Fruit fly (Drosophila melanogaster) whole organism, embryonic: ENCODE results near the gene CG46310.

Experiments used
- Atf6 ChIP-seq: fragments of 200-800 bp; sonication (Bioruptor generic); IDR thresholded peaks from 2 replicates; pipeline ENCODE4 v1.3.6; 2022; ENCODE audit warnings: missing biosample characterization, missing genetic modification characterization
- B-H2 ChIP-seq: fragments of 200-800 bp; sonication (Bioruptor generic); optimal IDR thresholded peaks from 2 replicates; lab custom pipeline; 2018; ENCODE audit warnings: missing biosample characterization, mild to moderate bottlenecking, missing genetic modification characterization
- BEAF-32 ChIP-seq: fragments of 200-800 bp; sonication (Bioruptor generic); optimal IDR thresholded peaks from 3 replicates; lab custom pipeline; 2017; ENCODE audit warnings: missing biosample characterization, missing genetic modification characterization, mild to moderate bottlenecking, moderate library complexity, missing genetic modification reagents
- CG10274 ChIP-seq: fragments of 200-800 bp; sonication (Bioruptor generic); optimal IDR thresholded peaks from 3 replicates; lab custom pipeline; 2017; ENCODE audit warnings: missing biosample characterization, mild to moderate bottlenecking, missing genetic modification characterization
- CG10979 ChIP-seq: fragments of 200-800 bp; sonication (Bioruptor generic); optimal IDR thresholded peaks from 2 replicates; lab custom pipeline; 2018; ENCODE audit warnings: missing biosample characterization, mild to moderate bottlenecking, missing genetic modification characterization, moderate library complexity
- CG11696 ChIP-seq: fragments of 200-800 bp; sonication (Bioruptor generic); IDR thresholded peaks from 2 replicates; pipeline ENCODE4 v1.3.6; 2022; ENCODE audit warnings: missing biosample characterization, missing genetic modification characterization
- CG12744 ChIP-seq: fragments of 200-800 bp; sonication (Bioruptor generic); optimal IDR thresholded peaks from 2 replicates; lab custom pipeline; 2016; ENCODE audit warnings: missing biosample characterization, missing genetic modification characterization
- CG13624 ChIP-seq: fragments of 200-800 bp; sonication (Bioruptor generic); optimal IDR thresholded peaks from 2 replicates; lab custom pipeline; 2016; ENCODE audit warnings: missing biosample characterization, missing genetic modification characterization
- CG15696 ChIP-seq: fragments of 200-800 bp; sonication (Bioruptor generic); optimal IDR thresholded peaks from 2 replicates; lab custom pipeline; 2019; ENCODE audit warnings: missing biosample characterization, mild to moderate bottlenecking, missing genetic modification characterization, moderate library complexity
- CG1832 ChIP-seq: fragments of 200-800 bp; sonication (Bioruptor generic); optimal IDR thresholded peaks from 2 replicates; lab custom pipeline; 2017; ENCODE audit warnings: missing biosample characterization, mild to moderate bottlenecking, missing genetic modification characterization, inconsistent platforms
- CG18764 ChIP-seq: fragments of 200-800 bp; sonication (Bioruptor generic); optimal IDR thresholded peaks from 3 replicates; lab custom pipeline; 2016; ENCODE audit warnings: missing biosample characterization, missing genetic modification characterization
- CG30020 ChIP-seq: fragments of 200-800 bp; optimal IDR thresholded peaks from 2 replicates; lab custom pipeline; 2019; ENCODE audit warnings: missing biosample characterization, mild to moderate bottlenecking, missing genetic modification characterization, moderate library complexity
- CG30403 ChIP-seq: fragments of 200-800 bp; sonication (Bioruptor generic); optimal IDR thresholded peaks from 3 replicates; lab custom pipeline; 2016; ENCODE audit warnings: missing biosample characterization, missing genetic modification characterization
- CG3838 ChIP-seq: fragments of 200-800 bp; sonication (Bioruptor generic); optimal IDR thresholded peaks from 3 replicates; lab custom pipeline; 2016; ENCODE audit warnings: missing biosample characterization, missing genetic modification characterization
- CG42726 ChIP-seq: fragments of 200-800 bp; sonication (Bioruptor generic); IDR thresholded peaks from 2 replicates; pipeline ENCODE4 v1.3.6; 2022; ENCODE audit warnings: missing biosample characterization, missing genetic modification characterization; ENCODE audit not compliant: partially characterized antibody
- CG4424 ChIP-seq: fragments of 200-800 bp; sonication (Bioruptor generic); optimal IDR thresholded peaks from 3 replicates; lab custom pipeline; 2016; ENCODE audit warnings: missing biosample characterization, missing genetic modification characterization
- CG7372 ChIP-seq: fragments of 200-800 bp; sonication (Bioruptor generic); IDR thresholded peaks from 2 replicates; pipeline ENCODE4 v1.3.6; 2022; ENCODE audit warnings: missing biosample characterization, missing genetic modification characterization
- Dad ChIP-seq: fragments of 200-800 bp; sonication (Bioruptor generic); optimal IDR thresholded peaks from 3 replicates; lab custom pipeline; 2016; ENCODE audit warnings: missing biosample characterization, missing genetic modification characterization
- Deaf1 ChIP-seq: fragments of 200-800 bp; optimal IDR thresholded peaks from 3 replicates; lab custom pipeline; 2019; ENCODE audit warnings: missing biosample characterization, mild to moderate bottlenecking, missing genetic modification characterization, moderate library complexity
- Ets97D ChIP-seq: fragments of 200-800 bp; sonication (Bioruptor generic); optimal IDR thresholded peaks from 3 replicates; lab custom pipeline; 2016; ENCODE audit warnings: missing biosample characterization, missing genetic modification characterization
- Fer1 ChIP-seq: fragments of 200-800 bp; sonication (Bioruptor generic); optimal IDR thresholded peaks from 2 replicates; lab custom pipeline; 2017; ENCODE audit warnings: missing biosample characterization, mild to moderate bottlenecking, missing genetic modification characterization
- Nf-YB ChIP-seq: fragments of 200-800 bp; sonication (Bioruptor generic); optimal IDR thresholded peaks from 3 replicates; lab custom pipeline; 2019; ENCODE audit warnings: missing biosample characterization, mild to moderate bottlenecking, missing genetic modification characterization, moderate library complexity
- Ptx1 ChIP-seq: fragments of 200-800 bp; sonication (Bioruptor generic); IDR thresholded peaks from 2 replicates; pipeline ENCODE4 v1.3.6; 2022; ENCODE audit warnings: missing biosample characterization, missing genetic modification characterization
- Rx ChIP-seq: fragments of 200-800 bp; sonication (Bioruptor generic); IDR thresholded peaks from 2 replicates; pipeline ENCODE4 v1.3.6; 2022; ENCODE audit warnings: missing biosample characterization, missing genetic modification characterization
- Sry-β ChIP-seq: fragments of 200-800 bp; sonication (Bioruptor generic); optimal IDR thresholded peaks from 2 replicates; lab custom pipeline; 2018; ENCODE audit warnings: missing biosample characterization, mild to moderate bottlenecking, missing genetic modification characterization, moderate library complexity
- Xbp1 ChIP-seq: fragments of 200-800 bp; sonication (Bioruptor generic); optimal IDR thresholded peaks from 3 replicates; lab custom pipeline; 2016; ENCODE audit warnings: missing biosample characterization, mild to moderate bottlenecking, missing genetic modification characterization
- aop ChIP-seq: fragments of 200-800 bp; sonication (Bioruptor generic); IDR thresholded peaks from 2 replicates; pipeline ENCODE4 v1.3.6; 2022; ENCODE audit warnings: missing biosample characterization, missing genetic modification characterization
- az2 ChIP-seq: fragments of 200-800 bp; sonication (Bioruptor generic); optimal IDR thresholded peaks from 3 replicates; lab custom pipeline; 2016; ENCODE audit warnings: missing biosample characterization, missing genetic modification characterization
- esg ChIP-seq: fragments of 200-800 bp; sonication (Bioruptor generic); conservative IDR thresholded peaks from 2 replicates; pipeline ENCODE4 v1.3.6; 2022; ENCODE audit warnings: missing biosample characterization, missing genetic modification characterization
- eve ChIP-seq, 2 experiments: fragments of >200 bp; optimal IDR thresholded peaks; 2 replicates each; lab custom pipeline; 2017; ENCODE audit warnings: missing biosample characterization in 2 of 2, missing genetic modification characterization in 2 of 2
- fru ChIP-seq: fragments of >200 bp; optimal IDR thresholded peaks from 2 replicates; lab custom pipeline; 2017
- lilli ChIP-seq: fragments of 200-800 bp; sonication (Bioruptor generic); optimal IDR thresholded peaks from 3 replicates; lab custom pipeline; 2016; ENCODE audit warnings: missing biosample characterization, missing genetic modification characterization
- lola ChIP-seq, 3 experiments: fragments of >200 bp in 2 of 3; fragments of 200-800 bp in 1 of 3; sonication (Bioruptor generic) in 1 of 3; optimal IDR thresholded peaks; 2 replicates each; lab custom pipeline; 2017 to 2019; ENCODE audit warnings: missing biosample characterization in 3 of 3, missing genetic modification characterization in 3 of 3, mild to moderate bottlenecking in 1 of 3, moderate library complexity in 1 of 3
- mld ChIP-seq: fragments of 200-800 bp; sonication (Bioruptor generic); IDR thresholded peaks from 3 replicates; pipeline ENCODE4 v1.3.6; 2022; ENCODE audit warnings: missing biosample characterization, missing genetic modification characterization; ENCODE audit not compliant: partially characterized antibody
- nmo ChIP-seq: fragments of 200-800 bp; sonication (Bioruptor generic); optimal IDR thresholded peaks from 2 replicates; lab custom pipeline; 2018; ENCODE audit warnings: missing biosample characterization, mild to moderate bottlenecking, missing genetic modification characterization, moderate library complexity
- pfk ChIP-seq: fragments of 200-800 bp; sonication (Bioruptor generic); optimal IDR thresholded peaks from 2 replicates; lab custom pipeline; 2018; ENCODE audit warnings: missing biosample characterization, mild to moderate bottlenecking, missing genetic modification characterization, moderate library complexity
- pho ChIP-seq: fragments of 200-800 bp; sonication (Bioruptor generic); optimal IDR thresholded peaks from 2 replicates; lab custom pipeline; 2016; ENCODE audit warnings: missing biosample characterization, missing genetic modification characterization
- phol ChIP-seq: fragments of 200-800 bp; sonication (Bioruptor generic); optimal IDR thresholded peaks from 3 replicates; lab custom pipeline; 2018; ENCODE audit warnings: missing biosample characterization, mild to moderate bottlenecking, missing genetic modification characterization, moderate library complexity
- repo ChIP-seq: fragments of 200-800 bp; sonication (Bioruptor generic); optimal IDR thresholded peaks from 2 replicates; lab custom pipeline; 2016; ENCODE audit warnings: missing biosample characterization, missing genetic modification characterization
- ro ChIP-seq: fragments of 200-800 bp; sonication (Bioruptor generic); IDR thresholded peaks from 2 replicates; pipeline ENCODE4 v1.3.6; 2022; ENCODE audit warnings: missing biosample characterization, missing genetic modification characterization
- salm ChIP-seq: fragments of 200-800 bp; sonication (Bioruptor generic); optimal IDR thresholded peaks from 2 replicates; lab custom pipeline; 2018; ENCODE audit warnings: missing biosample characterization, mild to moderate bottlenecking, missing genetic modification characterization
- sim ChIP-seq: fragments of 200-800 bp; sonication (Bioruptor generic); IDR thresholded peaks from 2 replicates; pipeline ENCODE4 v1.3.6; 2022; ENCODE audit warnings: missing biosample characterization, missing genetic modification characterization
- sima ChIP-seq: fragments of 200-800 bp; sonication (Bioruptor generic); optimal IDR thresholded peaks from 2 replicates; lab custom pipeline; 2016; ENCODE audit warnings: missing biosample characterization, missing genetic modification characterization
- slp2 ChIP-seq: fragments of 200-800 bp; sonication (Bioruptor generic); optimal IDR thresholded peaks from 2 replicates; lab custom pipeline; 2016; ENCODE audit warnings: missing biosample characterization, missing genetic modification characterization
- stc ChIP-seq: fragments of 200-800 bp; sonication (Bioruptor generic); IDR thresholded peaks from 2 replicates; pipeline ENCODE4 v1.3.6; 2022; ENCODE audit warnings: missing biosample characterization, missing genetic modification characterization

CG46310 gene

DNA sequence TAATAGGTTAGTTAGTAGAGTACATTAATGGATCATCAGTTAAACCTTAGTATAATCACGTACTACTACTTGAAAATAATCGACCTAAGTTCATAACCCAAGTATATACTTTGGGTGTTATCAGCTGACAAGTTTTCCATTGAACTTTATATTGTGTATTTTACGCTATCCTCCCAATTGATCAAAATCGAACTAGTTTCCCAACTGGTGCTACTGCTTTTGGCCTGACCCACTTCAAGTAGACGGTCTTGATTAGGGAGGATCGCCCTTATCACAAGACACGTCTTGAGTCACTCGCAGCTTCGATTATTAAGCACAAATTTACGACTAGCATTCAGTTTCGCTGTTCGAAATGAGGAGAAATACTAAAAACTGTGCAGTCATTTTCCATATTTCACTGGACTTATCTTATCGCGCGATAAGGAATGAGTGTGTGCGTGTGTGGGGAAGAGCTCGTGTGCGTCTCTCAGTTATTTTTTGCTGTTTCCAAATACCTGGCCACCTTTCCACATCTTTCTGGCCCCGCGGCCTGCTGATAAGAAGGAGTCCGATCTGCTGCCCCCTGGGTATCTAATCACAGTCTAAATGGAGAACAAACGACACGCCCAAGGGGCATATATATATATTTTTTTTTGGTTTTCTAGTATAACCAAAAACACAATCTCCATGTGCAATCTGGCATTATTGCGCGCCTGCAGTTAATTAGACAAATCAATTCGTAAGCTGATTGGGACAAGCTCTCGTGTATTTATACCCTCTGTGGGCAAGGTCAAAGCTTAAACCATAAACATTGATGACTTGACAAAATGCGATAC lies 15.7 kb downstream of the CG46310 start (continued):
- no peak for TF ChIP-seq CG3838 (GFP tag; lab: Kevin White, UChicago)
- no peak for TF ChIP-seq sim (GFP tag; lab: Robert Waterston, UW)

DNA sequence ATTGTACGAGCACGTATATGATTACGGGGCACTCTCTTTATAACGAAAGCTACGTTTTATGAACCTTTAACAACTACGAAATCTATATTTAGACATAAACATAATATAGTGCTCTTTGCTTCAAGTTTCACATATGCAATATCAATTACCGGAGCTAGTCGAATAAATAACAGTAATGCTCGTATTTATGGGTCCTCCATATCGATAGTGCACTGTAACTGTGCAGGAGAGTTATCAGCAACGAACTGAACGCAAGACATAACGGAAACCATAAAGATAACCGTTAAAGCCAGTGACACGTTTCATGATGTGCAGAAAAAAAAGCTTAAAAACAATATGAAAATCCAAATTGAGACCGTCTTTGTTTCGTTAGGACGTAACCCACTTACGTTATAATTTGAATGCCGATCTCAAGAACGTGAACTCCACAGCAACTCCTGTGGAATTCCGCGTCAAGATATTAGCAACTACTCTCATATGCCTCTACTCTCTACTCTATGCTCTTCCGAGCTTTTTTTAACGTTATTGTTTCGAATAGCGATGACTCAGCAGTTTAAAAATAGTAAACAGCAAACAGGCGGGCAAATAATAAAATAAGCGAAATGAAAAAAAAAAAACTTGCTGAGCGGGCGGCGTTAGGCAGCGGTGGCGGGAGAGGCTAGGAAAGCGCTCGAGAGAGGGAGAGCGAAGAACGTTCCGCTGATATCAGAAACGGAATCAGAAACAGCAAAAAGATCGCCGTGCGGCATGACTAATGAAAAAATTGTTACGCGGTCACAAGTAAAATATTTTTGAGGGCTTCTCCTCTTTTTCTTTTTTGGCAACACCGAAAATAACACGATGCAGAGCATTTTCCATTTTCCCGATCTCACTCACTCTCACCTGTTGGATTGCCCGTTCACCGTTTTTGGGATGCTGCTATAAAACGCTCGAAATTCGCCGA lies 16.6 kb downstream of the CG46310 start:
- TF ChIP-seq Fer1 (GFP tag; lab: Kevin White, UChicago): peak; percentile 82
- peak; percentile 37; the same call in 1 of the 2 replicates for TF ChIP-seq CG11696 (GFP tag; lab: Robert Waterston, UW)
- TF ChIP-seq CG13624: peak; percentile 60
- TF ChIP-seq repo (GFP tag; lab: Kevin White, UChicago): peak; percentile 34
- TF ChIP-seq CG4424 (GFP tag; lab: Kevin White, UChicago): peak; percentile 62
- TF ChIP-seq fru: no peak
- peak; percentile 49 for TF ChIP-seq esg (GFP tag; lab: Robert Waterston, UW)
- TF ChIP-seq CG12744 (GFP tag; lab: Kevin White, UChicago): peak; percentile 72
- TF ChIP-seq CG30403: peak; percentile 74
- no peak for TF ChIP-seq sima (GFP tag; lab: Kevin White, UChicago)
- peak; percentile 30 for TF ChIP-seq CG18764 (GFP tag; lab: Kevin White, UChicago)
- no peak for TF ChIP-seq mld (GFP tag; lab: Robert Waterston, UW)
- peak; percentile 69 for TF ChIP-seq salm (tag; lab: Kevin White, UChicago)
- peak in 1 of 3 experiments; percentile 42 for TF ChIP-seq lola (GFP tag; optimal IDR thresholded peaks at IDR 0.05; lab: Kevin White, UChicago)
- TF ChIP-seq Atf6: peak; percentile 84
- peak; percentile 72 for TF ChIP-seq nmo (GFP tag; lab: Kevin White, UChicago)
- peak; percentile 75 for TF ChIP-seq slp2 (GFP tag; lab: Kevin White, UChicago)
- TF ChIP-seq BEAF-32: no peak
- TF ChIP-seq stc (GFP tag; lab: Robert Waterston, UW): peak; percentile 76
- TF ChIP-seq ro (GFP tag; lab: Robert Waterston, UW): no peak
- TF ChIP-seq lilli (GFP tag; lab: Kevin White, UChicago): peak; percentile 88
- peak; percentile 52 for TF ChIP-seq Deaf1 (tag; lab: Kevin White, UChicago)
- no peak for TF ChIP-seq aop (GFP tag; lab: Robert Waterston, UW)
- TF ChIP-seq CG10979 (tag; lab: Kevin White, UChicago): peak; percentile 68
- peak; percentile 16 for TF ChIP-seq CG15696 (tag; lab: Kevin White, UChicago)
- no peak for TF ChIP-seq Sry-β (GFP tag; lab: Kevin White, UChicago)
- TF ChIP-seq Nf-YB (GFP tag; lab: Kevin White, UChicago): peak; percentile 60
- 0 out of 2 replicates have a peak, but pooled peaks have one; percentile 33 for TF ChIP-seq Rx
- TF ChIP-seq Ptx1 (GFP tag; lab: Robert Waterston, UW): peak; percentile 83
- TF ChIP-seq phol (tag; lab: Kevin White, UChicago): peak; percentile 65
- peak; percentile 79 for TF ChIP-seq Xbp1 (GFP tag; lab: Kevin White, UChicago)
- no peak for TF ChIP-seq CG30020 (tag; lab: Kevin White, UChicago)
- peak in 1 of 2 experiments; percentile 90 for TF ChIP-seq eve (GFP tag; optimal IDR thresholded peaks at IDR 0.05; lab: Kevin White, UChicago)
- no peak for TF ChIP-seq CG42726 (GFP tag; lab: Robert Waterston, UW)
- peak; percentile 68 for TF ChIP-seq B-H2 (GFP tag; lab: Kevin White, UChicago)
- peak; percentile 45 for TF ChIP-seq CG10274 (GFP tag; lab: Kevin White, UChicago)
- no peak for TF ChIP-seq pfk (GFP tag; lab: Kevin White, UChicago)
- peak; percentile 74 for TF ChIP-seq az2
- peak; percentile 51 for TF ChIP-seq pho (GFP tag; lab: Kevin White, UChicago)
- TF ChIP-seq Ets97D (GFP tag; lab: Kevin White, UChicago): peak; percentile 10
- TF ChIP-seq Dad (GFP tag; lab: Kevin White, UChicago): peak; percentile 49
- TF ChIP-seq CG7372: peak; percentile 72
- no peak for TF ChIP-seq CG1832 (GFP tag; lab: Kevin White, UChicago)
